Fruit fly (Drosophila melanogaster) whole organism: Measurements from ENCODE around the gene CG45101.

ENCODE experiments used
- CG8478 ChIP-seq: fragments of >200 bp; optimal IDR thresholded peaks from 2 replicates; lab custom pipeline; 2018; ENCODE audit warnings: inconsistent platforms
- Dll ChIP-seq: fragments of >200 bp; optimal IDR thresholded peaks from 2 replicates; lab custom pipeline; 2017
- EcR ChIP-seq, 2 experiments: fragments of >200 bp; optimal IDR thresholded peaks; 2 replicates each; lab custom pipeline; 2017; ENCODE audit warnings: missing biosample characterization in 2 of 2, missing genetic modification characterization in 2 of 2, missing genetic modification reagents in 2 of 2
- pan ChIP-seq: fragments of >200 bp; optimal IDR thresholded peaks from 2 replicates; lab custom pipeline; 2017
- psq ChIP-seq: fragments of >200 bp; optimal IDR thresholded peaks from 2 replicates; lab custom pipeline; 2017
- usp ChIP-seq: fragments of >200 bp; optimal IDR thresholded peaks from 2 replicates; lab custom pipeline; 2017; ENCODE audit warnings: missing biosample characterization, missing genetic modification characterization, mixed read lengths

DNA sequence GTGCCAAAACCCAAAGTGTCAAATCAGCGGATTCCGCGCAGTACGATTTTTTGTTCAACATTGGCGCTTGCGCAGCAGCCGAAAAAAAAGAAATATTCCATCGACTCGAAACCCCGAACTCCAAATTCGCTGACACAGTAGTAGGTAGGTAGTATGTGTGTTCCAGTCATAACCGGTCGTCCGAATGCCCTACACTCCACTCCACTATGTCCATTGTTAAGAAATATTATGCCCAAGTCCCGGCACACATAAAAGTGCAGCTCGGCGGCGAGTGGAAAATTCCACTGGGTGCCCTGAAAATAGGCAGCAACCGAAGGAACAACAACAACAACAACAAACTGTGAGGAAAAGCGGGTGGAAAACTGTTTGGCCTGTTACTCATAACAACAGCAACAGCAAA lies 19.8 kb upstream of the CG45101 start:
- TF ChIP-seq pan (lab: Kevin White, UChicago), result no peak
- no peak for TF ChIP-seq psq (lab: Kevin White, UChicago)
- no peak for TF ChIP-seq CG8478 (lab: Kevin White, UChicago)
- TF ChIP-seq usp (GFP tag; lab: Kevin White, UChicago), result no peak
- TF ChIP-seq Dll, result no peak
- no peak for TF ChIP-seq EcR (GFP tag; optimal IDR thresholded peaks at IDR 0.05; lab: Kevin White, UChicago)
